Fruit fly (Drosophila melanogaster) whole organism, prepupa: ENCODE results near the gene NP15.6.

Experiments used
- Blimp-1 ChIP-seq: fragments of 200-800 bp; sonication (Bioruptor generic); optimal IDR thresholded peaks from 3 replicates; lab custom pipeline; 2017; ENCODE audit warnings: missing biosample characterization, missing genetic modification characterization, mild to moderate bottlenecking, moderate library complexity, missing genetic modification reagents
- CG1621 ChIP-seq: fragments of 200-800 bp; sonication (Bioruptor generic); optimal IDR thresholded peaks from 3 replicates; lab custom pipeline; 2018; ENCODE audit warnings: missing biosample characterization, mild to moderate bottlenecking, missing genetic modification characterization
- CG34406 ChIP-seq: fragments of 200-800 bp; sonication (Bioruptor generic); optimal IDR thresholded peaks from 3 replicates; lab custom pipeline; 2016; ENCODE audit warnings: missing biosample characterization, missing genetic modification characterization
- CG4318 ChIP-seq: fragments of 200-800 bp; sonication (Bioruptor generic); optimal IDR thresholded peaks from 3 replicates; lab custom pipeline; 2017; ENCODE audit warnings: missing biosample characterization, mild to moderate bottlenecking, missing genetic modification characterization
- CG6276 ChIP-seq: fragments of 200-800 bp; sonication (Bioruptor generic); optimal IDR thresholded peaks from 2 replicates; lab custom pipeline; 2017; ENCODE audit warnings: missing biosample characterization, mild to moderate bottlenecking, missing genetic modification characterization
- Gug ChIP-seq: fragments of 200-800 bp; sonication (Bioruptor generic); IDR thresholded peaks from 2 replicates; pipeline ENCODE4 v1.3.6; 2022; ENCODE audit warnings: missing biosample characterization, missing genetic modification characterization
- Smox ChIP-seq: fragments of 200-800 bp; sonication (Bioruptor generic); optimal IDR thresholded peaks from 3 replicates; lab custom pipeline; 2016; ENCODE audit warnings: missing biosample characterization, missing genetic modification characterization

- no peak for TF ChIP-seq CG6276 (GFP tag; lab: Kevin White, UChicago)
- TF ChIP-seq Gug = no peak
- no peak for TF ChIP-seq Smox (GFP tag; lab: Kevin White, UChicago)
- no peak for TF ChIP-seq CG1621
- no peak for TF ChIP-seq Blimp-1 (GFP tag; lab: Kevin White, UChicago)
- no peak for TF ChIP-seq CG4318
- no peak for TF ChIP-seq CG34406 (GFP tag; lab: Kevin White, UChicago)
These were observed 33.0 kb downstream of the NP15.6 start for dm6 chr3R:19060173-19060572.
